Fruit fly (Drosophila melanogaster) whole organism, embryonic: ENCODE results near the gene CG42305.
A peak's percentile ranks its signal among the peaks of the same experiment; 100 is the strongest.

ENCODE experiments used
- Aef1 ChIP-seq: fragments of 200-800 bp; sonication (Bioruptor generic); IDR thresholded peaks from 3 replicates; pipeline ENCODE4 v1.3.6; 2022; ENCODE audit warnings: missing biosample characterization, missing genetic modification characterization
- Atf6 ChIP-seq: fragments of 200-800 bp; sonication (Bioruptor generic); IDR thresholded peaks from 2 replicates; pipeline ENCODE4 v1.3.6; 2022; ENCODE audit warnings: missing biosample characterization, missing genetic modification characterization
- Blimp-1 ChIP-seq: fragments of 200-800 bp; sonication (Bioruptor generic); optimal IDR thresholded peaks from 3 replicates; lab custom pipeline; 2018; ENCODE audit warnings: missing biosample characterization, missing genetic modification characterization, mild to moderate bottlenecking, moderate library complexity, missing genetic modification reagents
- CG10366 ChIP-seq: fragments of 200-800 bp; sonication (Bioruptor generic); IDR thresholded peaks from 2 replicates; pipeline ENCODE4 v1.3.6; 2022; ENCODE audit warnings: missing biosample characterization, missing genetic modification characterization
- CG11456 ChIP-seq: fragments of 200-800 bp; sonication (Bioruptor generic); IDR thresholded peaks from 3 replicates; pipeline ENCODE4 v1.3.6; 2022; ENCODE audit warnings: missing biosample characterization, missing genetic modification characterization
- CG12299 ChIP-seq: fragments of 200-800 bp; sonication (Bioruptor generic); optimal IDR thresholded peaks from 2 replicates; lab custom pipeline; 2018; ENCODE audit warnings: missing biosample characterization, mild to moderate bottlenecking, missing genetic modification characterization
- CG13894 ChIP-seq: fragments of 200-800 bp; sonication (Bioruptor generic); optimal IDR thresholded peaks from 3 replicates; lab custom pipeline; 2018; ENCODE audit warnings: missing biosample characterization, mild to moderate bottlenecking, missing genetic modification characterization, moderate library complexity
- CG14860 ChIP-seq: fragments of 200-800 bp; sonication (Bioruptor generic); IDR thresholded peaks from 3 replicates; pipeline ENCODE4 v1.3.6; 2022; ENCODE audit warnings: missing biosample characterization, missing genetic modification characterization; ENCODE audit not compliant: partially characterized antibody
- CG15479 ChIP-seq: fragments of 200-800 bp; sonication (Bioruptor generic); optimal IDR thresholded peaks from 3 replicates; lab custom pipeline; 2019; ENCODE audit warnings: missing biosample characterization, mild to moderate bottlenecking, missing genetic modification characterization, moderate library complexity
- CG1647 ChIP-seq: fragments of 200-800 bp; sonication (Bioruptor generic); optimal IDR thresholded peaks from 3 replicates; lab custom pipeline; 2016; ENCODE audit warnings: missing biosample characterization, missing genetic modification characterization
- CG16863 ChIP-seq: fragments of 200-800 bp; sonication (Bioruptor generic); optimal IDR thresholded peaks from 3 replicates; lab custom pipeline; 2016; ENCODE audit warnings: missing biosample characterization, missing genetic modification characterization
- CG17359 ChIP-seq: fragments of 200-800 bp; sonication (Bioruptor generic); optimal IDR thresholded peaks from 3 replicates; lab custom pipeline; 2018; ENCODE audit warnings: missing biosample characterization, mild to moderate bottlenecking, missing genetic modification characterization, moderate library complexity
- CG17361 ChIP-seq: fragments of 200-800 bp; sonication (Bioruptor generic); IDR thresholded peaks from 3 replicates; pipeline ENCODE4 v1.3.6; 2022; ENCODE audit warnings: missing biosample characterization, missing genetic modification characterization
- CG2129 ChIP-seq: fragments of 200-800 bp; sonication (Bioruptor generic); IDR thresholded peaks from 2 replicates; pipeline ENCODE4 v1.3.6; 2022; ENCODE audit warnings: missing biosample characterization, missing genetic modification characterization; ENCODE audit not compliant: partially characterized antibody
- CG31441 ChIP-seq: fragments of 200-800 bp; sonication (Bioruptor generic); IDR thresholded peaks from 2 replicates; pipeline ENCODE4 v1.3.6; 2022; ENCODE audit warnings: missing biosample characterization, missing genetic modification characterization
- CG34422 ChIP-seq: fragments of 200-800 bp; sonication (Bioruptor generic); IDR thresholded peaks from 3 replicates; pipeline ENCODE4 v1.3.6; 2022; ENCODE audit warnings: missing biosample characterization, missing genetic modification characterization
- CG3726 ChIP-seq: fragments of 200-800 bp; sonication (Bioruptor generic); IDR thresholded peaks from 3 replicates; pipeline ENCODE4, ENCODE4 v1.3.6; 2022; ENCODE audit warnings: missing biosample characterization, missing genetic modification characterization
- CG4730 ChIP-seq: fragments of 200-800 bp; sonication (Bioruptor generic); IDR thresholded peaks from 2 replicates; pipeline ENCODE4 v1.3.6; 2022; ENCODE audit warnings: missing biosample characterization, missing genetic modification characterization
- CG6813 ChIP-seq: fragments of 200-800 bp; sonication (Bioruptor generic); optimal IDR thresholded peaks from 2 replicates; lab custom pipeline; 2017; ENCODE audit warnings: missing biosample characterization, missing genetic modification characterization, mild to moderate bottlenecking, moderate library complexity, missing genetic modification reagents
- CG9609 ChIP-seq: fragments of 200-800 bp; sonication (Bioruptor generic); optimal IDR thresholded peaks from 3 replicates; lab custom pipeline; 2016; ENCODE audit warnings: missing biosample characterization, missing genetic modification characterization
- Chrac-16 ChIP-seq: fragments of 200-800 bp; sonication (Bioruptor generic); optimal IDR thresholded peaks from 3 replicates; lab custom pipeline; 2016; ENCODE audit warnings: missing biosample characterization, missing genetic modification characterization
- Dad ChIP-seq: fragments of 200-800 bp; sonication (Bioruptor generic); optimal IDR thresholded peaks from 3 replicates; lab custom pipeline; 2016; ENCODE audit warnings: missing biosample characterization, missing genetic modification characterization
- Fer2 ChIP-seq: fragments of 200-800 bp; sonication (Bioruptor generic); optimal IDR thresholded peaks from 2 replicates; lab custom pipeline; 2018; ENCODE audit warnings: missing biosample characterization, mild to moderate bottlenecking, missing genetic modification characterization, moderate library complexity
- Fer3 ChIP-seq: fragments of 200-800 bp; sonication (Bioruptor generic); optimal IDR thresholded peaks from 2 replicates; lab custom pipeline; 2018; ENCODE audit warnings: missing biosample characterization, mild to moderate bottlenecking, missing genetic modification characterization, moderate library complexity
- HLH3B ChIP-seq: fragments of 200-800 bp; sonication (Bioruptor generic); IDR thresholded peaks from 2 replicates; pipeline ENCODE4 v1.3.6; 2022; ENCODE audit warnings: missing biosample characterization, missing genetic modification characterization
- Hr78 ChIP-seq, 2 experiments: fragments of 200-800 bp in 1 of 2; fragments of >200 bp in 1 of 2; sonication (Bioruptor generic) in 1 of 2; optimal IDR thresholded peaks; 2 replicates each; lab custom pipeline; 2017 to 2019; ENCODE audit warnings: missing biosample characterization in 2 of 2, missing genetic modification characterization in 2 of 2, mild to moderate bottlenecking in 1 of 2, moderate library complexity in 1 of 2
- Rx ChIP-seq: fragments of 200-800 bp; sonication (Bioruptor generic); IDR thresholded peaks from 2 replicates; pipeline ENCODE4 v1.3.6; 2022; ENCODE audit warnings: missing biosample characterization, missing genetic modification characterization
- TFAM ChIP-seq: fragments of 200-800 bp; sonication (Bioruptor generic); optimal IDR thresholded peaks from 2 replicates; lab custom pipeline; 2017; ENCODE audit warnings: missing biosample characterization, missing genetic modification characterization, inconsistent platforms
- Tbp ChIP-seq: fragments of >200 bp; optimal IDR thresholded peaks from 2 replicates; lab custom pipeline; 2018; ENCODE audit warnings: missing biosample characterization, missing genetic modification characterization
- Trl ChIP-seq, 3 experiments: fragments of >200 bp in 2 of 3; fragments of 200-800 bp in 1 of 3; sonication (Bioruptor generic) in 1 of 3; optimal IDR thresholded peaks; 2 replicates in 1 of 3; 3 replicates in 2 of 3; lab custom pipeline; 2016 to 2017; ENCODE audit warnings: missing biosample characterization in 1 of 3, missing genetic modification characterization in 1 of 3
- amos ChIP-seq: fragments of 200-800 bp; sonication (Bioruptor generic); IDR thresholded peaks from 2 replicates; pipeline ENCODE4 v1.3.6; 2022; ENCODE audit warnings: missing biosample characterization, missing genetic modification characterization; ENCODE audit not compliant: partially characterized antibody
- bigmax ChIP-seq: fragments of 200-800 bp; sonication (Bioruptor generic); optimal IDR thresholded peaks from 2 replicates; lab custom pipeline; 2018; ENCODE audit warnings: missing biosample characterization, mild to moderate bottlenecking, missing genetic modification characterization
- eve ChIP-seq, 2 experiments: fragments of >200 bp; optimal IDR thresholded peaks; 2 replicates each; lab custom pipeline; 2017; ENCODE audit warnings: missing biosample characterization in 2 of 2, missing genetic modification characterization in 2 of 2
- fru ChIP-seq: fragments of >200 bp; optimal IDR thresholded peaks from 2 replicates; lab custom pipeline; 2017
- gro ChIP-seq: fragments of 200-800 bp; sonication (Bioruptor generic); optimal IDR thresholded peaks from 2 replicates; lab custom pipeline; 2016; ENCODE audit warnings: missing biosample characterization, missing genetic modification characterization
- jigr1 ChIP-seq: fragments of 200-800 bp; sonication (Bioruptor generic); IDR thresholded peaks from 3 replicates; pipeline ENCODE4 v1.3.6; 2022; ENCODE audit warnings: missing biosample characterization, missing genetic modification characterization
- lola ChIP-seq, 3 experiments: fragments of >200 bp in 2 of 3; fragments of 200-800 bp in 1 of 3; sonication (Bioruptor generic) in 1 of 3; optimal IDR thresholded peaks; 2 replicates each; lab custom pipeline; 2017 to 2019; ENCODE audit warnings: missing biosample characterization in 3 of 3, missing genetic modification characterization in 3 of 3, mild to moderate bottlenecking in 1 of 3, moderate library complexity in 1 of 3
- otp ChIP-seq: fragments of 200-800 bp; sonication (Bioruptor generic); IDR thresholded peaks from 3 replicates; pipeline ENCODE4, ENCODE4 v1.3.6; 2022; ENCODE audit warnings: missing biosample characterization, missing genetic modification characterization
- pb ChIP-seq: fragments of 200-800 bp; sonication (Bioruptor generic); optimal IDR thresholded peaks from 3 replicates; lab custom pipeline; 2016; ENCODE audit warnings: missing biosample characterization, missing genetic modification characterization
- pum ChIP-seq: fragments of 200-800 bp; sonication (Bioruptor generic); optimal IDR thresholded peaks from 2 replicates; lab custom pipeline; 2016; ENCODE audit warnings: missing biosample characterization, missing genetic modification characterization
- row ChIP-seq: fragments of 200-800 bp; sonication (Bioruptor generic); IDR thresholded peaks from 3 replicates; pipeline ENCODE4 v1.3.6; 2022; ENCODE audit warnings: missing biosample characterization, missing genetic modification characterization
- salm ChIP-seq: fragments of 200-800 bp; sonication (Bioruptor generic); optimal IDR thresholded peaks from 2 replicates; lab custom pipeline; 2018; ENCODE audit warnings: missing biosample characterization, mild to moderate bottlenecking, missing genetic modification characterization
- sima ChIP-seq: fragments of 200-800 bp; sonication (Bioruptor generic); optimal IDR thresholded peaks from 2 replicates; lab custom pipeline; 2016; ENCODE audit warnings: missing biosample characterization, missing genetic modification characterization
- slou ChIP-seq: fragments of 200-800 bp; sonication (Bioruptor generic); optimal IDR thresholded peaks from 3 replicates; lab custom pipeline; 2016; ENCODE audit warnings: missing biosample characterization, missing genetic modification characterization
- slp2 ChIP-seq: fragments of 200-800 bp; sonication (Bioruptor generic); optimal IDR thresholded peaks from 2 replicates; lab custom pipeline; 2016; ENCODE audit warnings: missing biosample characterization, missing genetic modification characterization
- tll ChIP-seq, 2 experiments: fragments of 200-800 bp in 1 of 2; fragments of >200 bp in 1 of 2; sonication (Bioruptor generic) in 1 of 2; optimal IDR thresholded peaks; 2 replicates each; lab custom pipeline; 2017 to 2019; ENCODE audit warnings: missing biosample characterization in 2 of 2, missing genetic modification characterization in 2 of 2, mild to moderate bottlenecking in 1 of 2, moderate library complexity in 1 of 2
- zen ChIP-seq: fragments of 200-800 bp; sonication (Bioruptor generic); optimal IDR thresholded peaks from 3 replicates; lab custom pipeline; 2018; ENCODE audit warnings: missing biosample characterization, mild to moderate bottlenecking, missing genetic modification characterization, moderate library complexity

Gene CG42305

DNA sequence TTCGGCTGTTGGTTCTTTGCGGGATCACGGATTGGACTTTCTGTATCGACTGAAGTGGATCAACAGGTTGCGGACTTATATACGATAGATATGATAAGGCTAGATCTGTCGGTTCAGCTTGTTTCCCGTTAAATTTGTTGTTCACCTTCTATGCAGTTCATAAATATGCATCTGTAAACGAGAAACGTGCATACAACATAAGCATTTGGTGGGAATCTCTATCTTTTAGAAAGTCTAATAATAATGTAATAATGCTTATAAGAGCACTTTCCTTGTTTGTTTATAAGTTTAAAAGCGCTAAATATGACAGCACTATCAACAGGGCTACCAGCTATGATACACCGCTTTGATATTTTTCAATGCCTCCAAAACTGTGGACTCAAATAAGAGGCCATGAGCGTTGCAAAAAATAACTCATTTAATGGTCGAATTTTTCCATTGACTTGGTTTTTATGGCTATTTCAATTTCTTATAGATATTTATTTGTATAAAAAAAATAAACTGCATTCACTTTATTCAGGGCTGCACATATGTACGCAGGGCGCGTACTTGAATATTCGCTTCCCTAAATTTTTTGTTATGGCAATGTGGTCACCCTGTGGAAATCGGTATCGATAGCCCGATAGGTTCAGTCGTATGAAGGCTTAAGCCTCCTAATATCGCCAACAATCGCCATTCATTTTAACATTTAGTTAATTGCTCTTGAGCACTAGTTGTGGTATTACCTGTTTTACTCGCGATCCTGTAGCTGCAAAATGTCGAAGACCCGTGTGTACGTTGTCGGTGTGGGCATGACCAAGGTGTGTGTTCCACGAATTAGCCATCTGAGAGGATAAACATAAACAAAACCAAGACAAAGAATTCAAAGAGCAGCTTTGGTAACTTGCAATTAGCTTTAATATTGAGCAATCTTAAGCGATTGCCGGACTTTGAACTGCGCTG is 18.4 kb downstream of the CG42305 start, which contains the start of the genes CG17597 and ScpX (continued):
- TF ChIP-seq CG9609 (GFP tag; lab: Kevin White, UChicago) (peak; percentile 32), zen (tag; lab: Kevin White, UChicago) (peak; percentile 37), Blimp-1 (GFP tag; lab: Kevin White, UChicago) (peak; percentile 64), CG12299 (peak; percentile 16), fru (no peak), pum (peak; percentile 59), pb (GFP tag; lab: Kevin White, UChicago) (no peak), Hr78 (GFP tag; optimal IDR thresholded peaks at IDR 0.05; lab: Kevin White, UChicago) (peak in 1 of 2 experiments; percentile 47), Fer3 (peak; percentile 48), CG14860 (peak; percentile 84), amos (peak; percentile 86), jigr1 (no peak), tll (GFP tag; optimal IDR thresholded peaks at IDR 0.05; lab: Kevin White, UChicago) (peak; percentile 9 to 65), Rx (GFP tag; lab: Robert Waterston, UW) (peak; percentile 7; the same call in 1 of the 2 replicates), bigmax (no peak), CG2129 (GFP tag; lab: Robert Waterston, UW) (peak; percentile 52), eve (GFP tag; optimal IDR thresholded peaks at IDR 0.05; lab: Kevin White, UChicago) (no peak), gro (GFP tag; lab: Kevin White, UChicago) (peak; percentile 71), CG31441 (GFP tag; lab: Robert Waterston, UW) (peak; percentile 60), CG16863 (peak; percentile 31), Dad (GFP tag; lab: Kevin White, UChicago) (peak; percentile 36), slp2 (GFP tag; lab: Kevin White, UChicago) (peak; percentile 20), CG15479 (GFP tag; lab: Kevin White, UChicago) (no peak), lola (GFP tag; optimal IDR thresholded peaks at IDR 0.05; lab: Kevin White, UChicago) (peak in 1 of 3 experiments; percentile 71), salm (tag; lab: Kevin White, UChicago) (no peak), TFAM (GFP tag; lab: Kevin White, UChicago) (no peak), Fer2 (tag; lab: Kevin White, UChicago) (peak; percentile 26), row (GFP tag; lab: Robert Waterston, UW) (peak; percentile 94), Atf6 (GFP tag; lab: Robert Waterston, UW) (no peak), CG17361 (GFP tag; lab: Robert Waterston, UW) (peak; percentile 84), Aef1 (0 out of 3 replicates have a peak, but pooled peaks have one; percentile 21), slou (GFP tag; lab: Kevin White, UChicago) (peak; percentile 70), CG13894 (peak; percentile 57), CG3726 (GFP tag; lab: Robert Waterston, UW) (no peak), CG1647 (GFP tag; lab: Kevin White, UChicago) (peak; percentile 51), HLH3B (GFP tag; lab: Robert Waterston, UW) (peak; percentile 19; the same call in 1 of the 2 replicates), CG6813 (GFP tag; lab: Kevin White, UChicago) (no peak), CG4730 (GFP tag; lab: Robert Waterston, UW) (0 out of 2 replicates have a peak, but pooled peaks have one; percentile 17), Tbp (GFP tag; lab: Kevin White, UChicago) (peak; percentile 56), CG10366 (GFP tag; lab: Robert Waterston, UW) (peak; percentile 29), sima (GFP tag; lab: Kevin White, UChicago) (no peak), otp (0 out of 3 replicates have a peak, but pooled peaks have one; percentile 10), CG11456 (GFP tag; lab: Robert Waterston, UW) (0 out of 3 replicates have a peak, but pooled peaks have one; percentile 59), Trl (optimal IDR thresholded peaks at IDR 0.05; lab: Kevin White, UChicago) (no peak), Trl (GFP tag; optimal IDR thresholded peaks at IDR 0.05; lab: Kevin White, UChicago) (peak; percentile 61), Chrac-16 (GFP tag; lab: Kevin White, UChicago) (peak; percentile 60), CG34422 (GFP tag; lab: Robert Waterston, UW) (0 out of 3 replicates have a peak, but pooled peaks have one; percentile 55), CG17359 (tag; lab: Kevin White, UChicago) (peak; percentile 54)
